Worm (Caenorhabditis elegans): ENCODE data around the gene Y38E10A.9.
"Not testable (repeated sequence)": the region's sequence is repeated elsewhere in the genome, so short reads cannot be mapped to it uniquely, and the experiment has no call there.

Gene Y38E10A.9

DNA sequence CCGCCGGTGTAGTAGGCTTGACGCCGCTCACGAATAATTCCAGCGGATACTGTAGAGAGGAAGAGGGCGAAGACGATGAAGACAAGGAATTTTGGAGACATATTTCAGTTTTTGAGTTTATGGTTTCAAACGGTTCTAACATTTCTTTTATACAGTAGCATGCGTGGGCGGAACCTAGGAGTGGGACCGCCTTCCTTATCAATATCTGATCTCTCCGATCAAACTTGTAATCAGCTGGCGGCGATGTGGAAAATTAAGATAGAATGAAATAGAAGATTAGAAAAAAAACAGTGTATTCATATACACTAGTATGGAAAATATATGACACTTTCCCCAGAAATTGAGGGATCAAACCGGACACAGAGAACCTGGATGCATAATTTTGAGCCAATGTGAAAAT, 10.5 kb downstream of the Y38E10A.9 start, which contains the start of gene nspe-2:
Gene nspe-2 (minus strand): TSS at position 101 of the 400 bp plus-strand sequence.
- TF ChIP-seq hlh-26 (GFP tag; conservative IDR thresholded peaks at IDR 0.05): no peak
- no peak for TF ChIP-seq xnd-1 (tag; optimal IDR thresholded peaks at IDR 0.05)
- TF ChIP-seq aptf-2 (GFP tag; conservative IDR thresholded peaks at IDR 0.05): no peak
- no peak for TF ChIP-seq snpc-1.1 (tag; optimal IDR thresholded peaks at IDR 0.05; ENCODE audit: insufficient read depth)
- no peak for TF ChIP-seq zim-3 (tag; optimal IDR thresholded peaks at IDR 0.05)
- no peak for TF ChIP-seq ccch-3 (GFP tag; optimal IDR thresholded peaks at IDR 0.05)
- no peak for TF ChIP-seq nfyb-1 (GFP tag; IDR thresholded peaks at IDR 0.05)
- TF ChIP-seq K12H6.12 (tag; optimal IDR thresholded peaks at IDR 0.05): no peak
- no peak for TF ChIP-seq F55B11.4 (tag; optimal IDR thresholded peaks at IDR 0.05; ENCODE audit: borderline replicate concordance, insufficient read depth)
- no peak for TF ChIP-seq attf-3 (GFP tag; conservative IDR thresholded peaks at IDR 0.05)

DNA sequence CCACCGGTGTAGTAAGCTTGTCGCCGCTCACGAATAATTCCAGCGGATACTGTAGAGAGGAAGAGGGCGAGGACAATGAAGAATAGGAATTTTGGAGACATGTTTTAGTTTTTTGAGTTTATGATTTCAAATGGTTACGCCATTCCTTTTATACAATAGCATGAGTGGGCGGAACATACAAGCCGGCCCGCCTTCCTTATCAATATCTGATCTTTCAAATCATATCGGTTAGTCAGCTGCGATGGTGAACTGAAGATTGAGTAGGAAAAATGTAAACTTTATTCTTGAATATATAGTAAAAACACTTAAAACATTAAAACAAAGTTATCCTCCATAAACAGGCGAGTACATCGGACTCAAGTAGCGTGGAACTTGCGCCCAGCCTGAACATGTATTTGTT, 12.0 kb downstream of the Y38E10A.9 start, which contains the start of gene nspe-1:
Gene nspe-1 (minus strand): TSS at position 101 of the 400 bp plus-strand sequence.
- no peak for TF ChIP-seq attf-5 (GFP tag; optimal IDR thresholded peaks at IDR 0.05)
- TF ChIP-seq ceh-58 (GFP tag; IDR thresholded peaks at IDR 0.05): no peak
- TF ChIP-seq F49E8.2 (tag; optimal IDR thresholded peaks at IDR 0.05; ENCODE audit: insufficient read depth): no peak
- TF ChIP-seq zim-3 (tag; optimal IDR thresholded peaks at IDR 0.05): no peak
- no peak for TF ChIP-seq Y56A3A.18 (GFP tag; IDR thresholded peaks at IDR 0.05)

DNA sequence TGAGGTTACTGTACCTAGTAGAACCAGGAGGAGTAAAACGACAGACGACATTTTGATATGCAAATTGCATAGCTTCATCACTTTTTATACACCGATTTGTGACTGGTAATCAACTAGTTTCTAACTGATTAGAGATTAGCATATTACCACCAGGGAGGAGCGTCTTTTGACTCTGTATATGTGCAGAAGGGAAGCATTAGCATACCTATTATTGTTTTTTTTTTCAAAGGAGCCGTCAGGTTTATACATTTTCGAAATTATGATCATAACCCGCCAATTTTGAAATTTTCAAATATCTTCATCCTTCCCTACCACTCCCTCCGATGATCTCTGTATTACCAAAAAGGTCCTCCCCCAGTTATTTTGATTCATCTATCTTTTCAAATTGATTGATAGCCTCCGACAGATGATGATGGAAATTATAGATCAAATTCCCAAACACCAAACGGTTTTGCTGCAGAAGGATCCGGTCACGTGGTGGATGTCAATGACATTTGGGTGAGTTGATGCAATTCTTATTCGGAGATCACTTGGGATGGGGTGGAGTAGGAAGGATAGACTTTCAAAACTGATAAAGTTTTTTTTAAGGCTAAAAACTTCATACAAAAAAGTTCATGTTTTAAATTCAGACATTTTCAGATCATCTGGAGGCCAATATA, 13.3 kb downstream of the Y38E10A.9 start, which contains the start of gene nspe-8:
Gene nspe-8 (minus strand): TSS at position 51 of the 659 bp plus-strand sequence.
- TF ChIP-seq ztf-6 (GFP tag; IDR thresholded peaks at IDR 0.05): no peak
- TF ChIP-seq ztf-28 (GFP tag; IDR thresholded peaks at IDR 0.05): no peak
- no peak for TF ChIP-seq nhr-120 (GFP tag; IDR thresholded peaks at IDR 0.05)
- no peak for TF ChIP-seq ztf-18 (tag; optimal IDR thresholded peaks at IDR 0.05)

DNA sequence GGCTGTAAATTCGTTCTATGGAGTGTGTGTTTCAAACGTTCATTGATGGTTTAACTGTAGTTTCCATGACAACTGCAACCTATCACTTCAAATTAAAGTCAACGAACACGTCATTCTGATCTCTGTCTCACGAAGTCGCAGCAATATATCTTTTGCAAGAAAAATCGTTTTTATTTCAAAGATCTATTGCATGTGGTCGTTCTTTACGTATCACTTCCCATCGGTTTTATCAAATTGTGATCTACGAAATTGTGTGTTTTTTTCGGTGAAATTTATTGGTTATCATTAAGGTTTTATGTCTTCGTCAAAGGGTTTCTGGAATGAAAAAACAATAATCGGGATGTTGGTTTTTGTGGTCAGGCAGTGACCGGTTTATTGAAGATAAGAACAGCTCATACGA, 14.1 kb downstream of the Y38E10A.9 start:
- no peak for TF ChIP-seq ceh-40 (GFP tag; IDR thresholded peaks at IDR 0.05)
- TF ChIP-seq B0019.2 (GFP tag; conservative IDR thresholded peaks at IDR 0.05): no peak
- no peak for TF ChIP-seq lag-1 (GFP tag; IDR thresholded peaks at IDR 0.05)
- no peak for TF ChIP-seq aptf-3 (GFP tag; IDR thresholded peaks at IDR 0.05)
- TF ChIP-seq Y56A3A.18 (GFP tag; IDR thresholded peaks at IDR 0.05): no peak
- TF ChIP-seq C17E4.6 (GFP tag; IDR thresholded peaks at IDR 0.05): no peak
- TF ChIP-seq B0336.3 (GFP tag; IDR thresholded peaks at IDR 0.05): no peak
- no peak for TF ChIP-seq madf-3 (GFP tag; IDR thresholded peaks at IDR 0.05)
- no peak for TF ChIP-seq pbrm-1 (GFP tag; IDR thresholded peaks at IDR 0.05)
- no peak for TF ChIP-seq unc-62 (GFP tag; optimal IDR thresholded peaks at IDR 0.05)
- no peak for TF ChIP-seq ztf-25 (GFP tag; IDR thresholded peaks at IDR 0.05)
- no peak for TF ChIP-seq K11D2.4 (GFP tag; IDR thresholded peaks at IDR 0.05)
- TF ChIP-seq ztf-26 (tag; optimal IDR thresholded peaks at IDR 0.05): no peak
- no peak for TF ChIP-seq mel-28 (tag; optimal IDR thresholded peaks at IDR 0.05; ENCODE audit: borderline replicate concordance)

DNA sequence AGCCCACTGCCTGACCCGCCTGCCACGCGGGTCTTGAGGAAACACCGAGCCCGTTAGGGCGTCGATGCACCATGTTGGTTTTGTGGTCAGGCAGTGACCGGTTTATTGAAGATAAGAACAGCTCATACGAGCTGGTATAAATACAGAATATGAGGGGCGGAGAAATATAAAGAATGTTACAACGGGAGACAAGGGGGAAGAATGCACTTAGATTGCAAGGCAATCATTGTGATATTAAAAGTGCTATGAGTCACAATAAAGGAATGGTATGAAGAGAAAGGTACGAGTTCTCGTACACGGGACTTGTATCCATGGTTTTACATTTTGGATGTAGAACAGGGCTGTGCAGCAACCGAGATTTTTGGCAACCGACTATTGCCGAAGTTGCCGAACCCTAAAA, 15.7 kb downstream of the Y38E10A.9 start, which contains the start of gene Y38E10A.14:
Gene Y38E10A.14 (minus strand): TSS at position 101 of the 400 bp plus-strand sequence.
- not testable (repeated sequence) for TF ChIP-seq Y56A3A.18 (GFP tag; IDR thresholded peaks at IDR 0.05); ztf-3 (GFP tag; optimal IDR thresholded peaks at IDR 0.05); die-1 (tag; optimal IDR thresholded peaks at IDR 0.05)

Measured in whole organism, young adult.